Fruit fly (Drosophila melanogaster) S2 (cell line): ENCODE data around the gene Polr3G.
A peak's percentile ranks its signal among the peaks of the same experiment; 100 is the strongest.

Experiments used
- CG8478 ChIP-seq: fragments of >200 bp; optimal IDR thresholded peaks from 2 replicates; lab custom pipeline; 2018
- CTCF ChIP-seq, 2 experiments: fragments of >200 bp; optimal IDR thresholded peaks; 2 replicates each; lab custom pipeline; 2018

The Polr3G gene

dm6 chr3L:17427013-17427412 lies at the start of gene Polr3G:
Gene Polr3G (minus strand): TSS chr3L:17427130.
- TF ChIP-seq CTCF (optimal IDR thresholded peaks at IDR 0.05; lab: Kevin White, UChicago): no peak
- TF ChIP-seq CG8478 (lab: Kevin White, UChicago): no peak

DNA sequence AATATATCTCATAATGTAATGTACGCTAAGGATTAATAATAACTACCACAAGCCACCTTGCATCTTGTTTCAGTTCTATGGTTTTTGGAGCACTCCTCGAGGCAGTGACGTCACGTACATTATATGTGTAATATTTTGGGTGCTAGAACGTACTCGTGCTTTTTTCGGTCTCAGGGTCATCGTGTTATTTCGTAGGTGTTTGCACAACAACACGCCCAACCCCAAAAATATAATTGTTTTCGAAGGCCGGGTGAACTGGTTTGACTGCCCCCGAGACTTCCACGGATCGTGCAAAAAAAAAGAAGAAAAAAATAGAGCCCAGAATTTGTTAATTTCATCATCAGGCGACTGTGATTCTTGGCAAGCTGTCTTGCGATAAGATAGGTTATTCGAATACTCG lies 49.6 kb upstream of the Polr3G start:
- TF ChIP-seq CTCF (optimal IDR thresholded peaks at IDR 0.05; lab: Kevin White, UChicago) (no peak), CG8478 (lab: Kevin White, UChicago) (no peak)

- TF ChIP-seq CG8478 (lab: Kevin White, UChicago) (no peak), CTCF (optimal IDR thresholded peaks at IDR 0.05; lab: Kevin White, UChicago) (peak in 1 of 2 experiments; percentile 18)
Observed at dm6 chr3L:17475979-17476393, 49.1 kb upstream of the Polr3G start, which contains the start of gene CG34250. Gene CG34250 (plus strand): TSS chr3L:17476222.

dm6 chr3L:17474711-17475451 lies 48.0 kb upstream of the Polr3G start, which contains the start of the genes UQCR-Q and CG46525:
Gene UQCR-Q (plus strand): TSS chr3L:17474761.
Gene CG46525 (plus strand): TSS chr3L:17475220.
- TF ChIP-seq CG8478 (lab: Kevin White, UChicago) (no peak), CTCF (optimal IDR thresholded peaks at IDR 0.05; lab: Kevin White, UChicago) (peak; percentile 61 to 71)

- no peak for TF ChIP-seq CG8478 (lab: Kevin White, UChicago)
- no peak for TF ChIP-seq CTCF (optimal IDR thresholded peaks at IDR 0.05; lab: Kevin White, UChicago)
Observed at dm6 chr3L:17473889-17474288, 47.0 kb upstream of the Polr3G start.

DNA sequence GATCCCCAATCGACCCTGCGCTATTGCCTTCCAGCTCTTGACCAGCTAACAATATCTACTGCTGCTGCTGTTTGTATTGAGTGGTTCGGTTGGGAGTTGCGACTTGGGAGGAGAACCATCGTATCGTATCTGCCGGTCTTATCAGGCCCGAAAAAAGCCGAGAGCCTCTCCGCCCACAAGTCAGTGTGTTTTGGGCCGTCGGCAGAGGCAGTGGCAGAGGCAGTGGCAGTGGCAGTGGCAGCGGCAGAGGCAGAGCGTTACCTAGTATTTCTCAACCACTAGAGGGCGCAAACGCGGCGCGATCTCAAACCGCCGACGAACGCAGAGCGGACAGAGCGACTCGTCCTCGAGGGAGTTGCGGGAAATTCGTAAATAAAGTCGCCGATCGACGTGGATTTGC lies 43.2 kb upstream of the Polr3G start, which contains the start of gene SecCl:
TSS of gene SecCl (plus strand) at position 18 of the 400 bp plus-strand sequence.
- TF ChIP-seq CG8478 (lab: Kevin White, UChicago): no peak
- TF ChIP-seq CTCF (optimal IDR thresholded peaks at IDR 0.05; lab: Kevin White, UChicago): peak; percentile 60 to 67

DNA sequence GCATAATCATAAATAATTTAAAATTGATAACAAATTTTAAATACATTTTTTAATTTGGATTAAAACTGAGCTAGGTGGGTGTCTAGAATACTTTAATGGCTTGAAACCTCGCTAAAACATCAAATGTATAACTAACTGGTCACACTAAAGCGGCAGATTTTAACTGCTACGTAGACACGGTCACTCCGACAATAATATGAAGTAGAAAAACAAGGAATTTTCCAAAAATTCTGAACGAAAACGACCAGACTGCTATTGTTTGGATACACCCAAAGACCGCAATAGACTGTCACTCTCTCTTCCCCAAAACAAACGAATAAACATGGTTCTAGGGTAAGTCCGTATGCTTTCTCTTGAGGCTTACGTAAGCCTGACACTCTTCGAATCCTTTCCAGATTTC lies 38.9 kb upstream of the Polr3G start, which contains the start of gene QIL1:
TSS of gene QIL1 (plus strand) at position 142 of the 400 bp plus-strand sequence.
- TF ChIP-seq CG8478 (lab: Kevin White, UChicago): no peak
- TF ChIP-seq CTCF (optimal IDR thresholded peaks at IDR 0.05; lab: Kevin White, UChicago): peak in 1 of 2 experiments; percentile 61

- TF ChIP-seq CTCF (optimal IDR thresholded peaks at IDR 0.05; lab: Kevin White, UChicago) (no peak), CG8478 (lab: Kevin White, UChicago) (no peak)
Observed at dm6 chr3L:17462474-17462873, 35.5 kb upstream of the Polr3G start.

DNA sequence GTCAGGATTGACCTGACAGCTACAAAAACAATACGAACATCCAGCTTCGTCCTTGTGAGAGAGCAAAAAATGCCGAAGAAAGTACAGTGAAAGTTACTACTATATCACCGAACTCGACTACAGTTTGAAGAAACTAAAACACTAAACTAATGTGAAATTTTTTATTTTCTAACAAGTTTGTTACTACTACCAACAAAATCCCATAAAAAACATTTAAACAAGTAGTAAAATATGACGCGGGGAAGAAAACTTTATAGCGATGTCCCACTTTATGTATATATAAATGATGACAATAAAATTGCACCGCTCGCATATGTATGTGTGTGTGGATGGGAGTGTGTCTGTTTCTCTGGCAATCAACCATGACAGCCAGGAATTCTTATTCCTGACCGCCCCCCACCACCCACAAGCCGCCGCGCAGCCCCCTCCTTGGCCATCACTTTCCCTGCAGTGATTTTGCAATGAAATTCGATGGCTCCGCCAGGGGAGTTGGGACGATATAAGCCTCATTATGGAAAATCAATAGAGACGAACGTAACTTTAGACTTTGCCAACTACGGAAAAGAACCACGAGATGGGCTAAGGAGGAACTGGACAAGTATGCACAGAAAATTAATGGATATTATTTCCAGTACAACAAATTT lies 34.6 kb upstream of the Polr3G start:
- TF ChIP-seq CTCF (optimal IDR thresholded peaks at IDR 0.05; lab: Kevin White, UChicago) (no peak), CG8478 (lab: Kevin White, UChicago) (no peak)

- TF ChIP-seq CTCF (optimal IDR thresholded peaks at IDR 0.05; lab: Kevin White, UChicago) (no peak), CG8478 (lab: Kevin White, UChicago) (no peak)
Observed at dm6 chr3L:17458856-17459518, 32.1 kb upstream of the Polr3G start.

dm6 chr3L:17457695-17458242 lies 30.8 kb upstream of the Polr3G start:
- TF ChIP-seq CTCF (optimal IDR thresholded peaks at IDR 0.05; lab: Kevin White, UChicago) (no peak), CG8478 (lab: Kevin White, UChicago) (no peak)

- TF ChIP-seq CG8478 (lab: Kevin White, UChicago): no peak
- TF ChIP-seq CTCF (optimal IDR thresholded peaks at IDR 0.05; lab: Kevin White, UChicago): no peak
Observed at dm6 chr3L:17447881-17448280, 21.0 kb upstream of the Polr3G start.

dm6 chr3L:17445629-17446431 lies 18.9 kb upstream of the Polr3G start:
- TF ChIP-seq CG8478 (lab: Kevin White, UChicago) (no peak), CTCF (optimal IDR thresholded peaks at IDR 0.05; lab: Kevin White, UChicago) (no peak)
